Worm (Caenorhabditis elegans): Measurements from ENCODE around the gene sdz-23.

- TF ChIP-seq nhr-76 (tag; optimal IDR thresholded peaks at IDR 0.05) (no peak), ztf-4 (tag; optimal IDR thresholded peaks at IDR 0.05) (no peak), aly-2 (tag; optimal IDR thresholded peaks at IDR 0.05) (no peak), nhr-77 (tag; optimal IDR thresholded peaks at IDR 0.05) (no peak), mep-1 (tag; optimal IDR thresholded peaks at IDR 0.05) (no peak), C04F5.9 (tag; optimal IDR thresholded peaks at IDR 0.05) (no peak), unc-130 (tag; optimal IDR thresholded peaks at IDR 0.05) (no peak), lin-35 (GFP tag; optimal IDR thresholded peaks at IDR 0.05) (no peak), vab-15 (tag; optimal IDR thresholded peaks at IDR 0.05) (no peak), pag-3 (tag; optimal IDR thresholded peaks at IDR 0.05; ENCODE audit: borderline replicate concordance, insufficient read depth) (no peak), lsy-2 (tag; optimal IDR thresholded peaks at IDR 0.05) (no peak), ceh-82 (tag; optimal IDR thresholded peaks at IDR 0.05) (no peak), tlp-1 (tag; optimal IDR thresholded peaks at IDR 0.05) (no peak)
Measured at ce11 chrV:8073162-8073561, 26.2 kb upstream of the sdz-23 start.

Data from whole organism, L1 larva.